Worm (Caenorhabditis elegans): ENCODE results near the gene mes-2.

DNA sequence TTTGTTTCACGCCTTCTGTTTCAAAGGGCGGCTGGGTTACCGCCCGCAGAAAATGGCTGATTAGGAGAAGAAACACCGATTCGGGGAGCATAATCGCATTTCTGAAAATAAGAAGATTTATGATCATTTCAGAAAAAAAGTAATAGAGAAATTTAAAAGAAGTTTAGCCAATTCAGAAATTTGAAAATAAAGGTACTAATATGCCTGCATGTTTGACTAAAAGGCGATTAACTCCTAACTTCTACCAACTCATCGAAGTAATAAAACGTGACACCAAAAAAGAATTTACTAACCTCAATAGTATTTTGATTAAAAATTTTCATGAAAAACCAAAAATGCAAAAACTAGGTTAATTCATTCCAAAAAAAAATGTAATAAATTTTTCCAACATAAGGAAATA is 41.0 kb downstream of the mes-2 start, which contains the start of gene plx-2:
- TF ChIP-seq elt-3 (tag; optimal IDR thresholded peaks at IDR 0.05) (no peak), unc-39 (tag; optimal IDR thresholded peaks at IDR 0.05) (no peak), unc-62 (GFP tag; optimal IDR thresholded peaks at IDR 0.05) (no peak), ztf-11 (tag; optimal IDR thresholded peaks at IDR 0.05) (no peak), ces-1 (GFP tag; optimal IDR thresholded peaks at IDR 0.05) (no peak), blmp-1 (tag; optimal IDR thresholded peaks at IDR 0.05) (no peak), nhr-12 (tag; optimal IDR thresholded peaks at IDR 0.05) (no peak), ham-2 (GFP tag; optimal IDR thresholded peaks at IDR 0.05) (no peak), mep-1 (tag; optimal IDR thresholded peaks at IDR 0.05) (no peak)
